Worm (Caenorhabditis elegans): ENCODE data around the gene C18A11.4.

ce11 chrX:8059999-8060398 is 14.7 kb downstream of the C18A11.4 start:
- TF ChIP-seq lim-7 (GFP tag; IDR thresholded peaks at IDR 0.05) (no peak), dpl-1 (GFP tag; optimal IDR thresholded peaks at IDR 0.05) (no peak), nhr-28 (tag; optimal IDR thresholded peaks at IDR 0.05) (no peak), snpc-1.2 (GFP tag; IDR thresholded peaks at IDR 0.05) (no peak), R02D3.7 (tag; optimal IDR thresholded peaks at IDR 0.05) (no peak), hlh-30 (tag; optimal IDR thresholded peaks at IDR 0.05; ENCODE audit: insufficient read depth) (no peak), nhr-11 (tag; optimal IDR thresholded peaks at IDR 0.05) (no peak)

All from whole organism, L4 larva.